Fruit fly (Drosophila melanogaster) whole organism, embryonic: Measurements from ENCODE around the gene erm.

Source experiments
- ATbp ChIP-seq: fragments of 200-800 bp; sonication (Bioruptor generic); optimal IDR thresholded peaks from 2 replicates; lab custom pipeline; 2017; ENCODE audit warnings: missing biosample characterization, mild to moderate bottlenecking, missing genetic modification characterization, missing genetic modification reagents
- Bdp1 ChIP-seq: fragments of 200-800 bp; sonication (Bioruptor generic); optimal IDR thresholded peaks from 3 replicates; lab custom pipeline; 2016; ENCODE audit warnings: missing biosample characterization, missing genetic modification characterization
- Bgb ChIP-seq: fragments of 200-800 bp; sonication (Bioruptor generic); IDR thresholded peaks from 2 replicates; pipeline ENCODE4 v1.3.6; 2022; ENCODE audit warnings: missing biosample characterization, missing genetic modification characterization; ENCODE audit not compliant: partially characterized antibody
- CG12391 ChIP-seq: fragments of 200-800 bp; sonication (Bioruptor generic); optimal IDR thresholded peaks from 3 replicates; lab custom pipeline; 2018; ENCODE audit warnings: missing biosample characterization, mild to moderate bottlenecking, missing genetic modification characterization, moderate library complexity
- CG13894 ChIP-seq: fragments of 200-800 bp; sonication (Bioruptor generic); optimal IDR thresholded peaks from 3 replicates; lab custom pipeline; 2018; ENCODE audit warnings: missing biosample characterization, mild to moderate bottlenecking, missing genetic modification characterization, moderate library complexity
- CG14965 ChIP-seq: fragments of 200-800 bp; sonication (Bioruptor generic); optimal IDR thresholded peaks from 2 replicates; lab custom pipeline; 2016; ENCODE audit warnings: missing biosample characterization, missing genetic modification characterization, borderline replicate concordance
- CG16813 ChIP-seq: fragments of 200-800 bp; sonication (Bioruptor generic); IDR thresholded peaks from 3 replicates; pipeline ENCODE4 v1.3.6; 2022; ENCODE audit warnings: missing biosample characterization, missing genetic modification characterization; ENCODE audit not compliant: partially characterized antibody
- CG18262 ChIP-seq: fragments of 200-800 bp; optimal IDR thresholded peaks from 3 replicates; lab custom pipeline; 2019; ENCODE audit warnings: missing biosample characterization, mild to moderate bottlenecking, missing genetic modification characterization, moderate library complexity
- CG34376 ChIP-seq: fragments of 200-800 bp; sonication (Bioruptor generic); optimal IDR thresholded peaks from 2 replicates; lab custom pipeline; 2018; ENCODE audit warnings: missing biosample characterization, mild to moderate bottlenecking, missing genetic modification characterization
- CG4360 ChIP-seq: fragments of 200-800 bp; sonication (Bioruptor generic); IDR thresholded peaks from 2 replicates; pipeline ENCODE4 v1.3.6; 2022; ENCODE audit warnings: missing biosample characterization, missing genetic modification characterization
- CG4820 ChIP-seq: fragments of 200-800 bp; sonication (Bioruptor generic); optimal IDR thresholded peaks from 3 replicates; lab custom pipeline; 2016; ENCODE audit warnings: missing biosample characterization, missing genetic modification characterization
- CG7928 ChIP-seq: fragments of 200-800 bp; sonication (Bioruptor generic); optimal IDR thresholded peaks from 2 replicates; lab custom pipeline; 2017; ENCODE audit warnings: missing biosample characterization, mild to moderate bottlenecking, missing genetic modification characterization
- CG8478 ChIP-seq: fragments of >200 bp; optimal IDR thresholded peaks from 2 replicates; lab custom pipeline; 2018
- CG9817 ChIP-seq: fragments of 200-800 bp; sonication (Bioruptor generic); optimal IDR thresholded peaks from 2 replicates; lab custom pipeline; 2018; ENCODE audit warnings: missing biosample characterization, mild to moderate bottlenecking, missing genetic modification characterization, moderate library complexity
- Chrac-16 ChIP-seq: fragments of 200-800 bp; sonication (Bioruptor generic); optimal IDR thresholded peaks from 3 replicates; lab custom pipeline; 2016; ENCODE audit warnings: missing biosample characterization, missing genetic modification characterization
- Doc3 ChIP-seq: fragments of 200-800 bp; sonication (Bioruptor generic); IDR thresholded peaks from 3 replicates; pipeline ENCODE4 v1.3.6; 2022; ENCODE audit warnings: missing biosample characterization, missing genetic modification characterization; ENCODE audit not compliant: partially characterized antibody
- Elba2 ChIP-seq: fragments of 200-800 bp; sonication (Bioruptor generic); optimal IDR thresholded peaks from 3 replicates; lab custom pipeline; 2016; ENCODE audit warnings: missing biosample characterization, missing genetic modification characterization
- Hr51 ChIP-seq, 2 experiments: fragments of 200-800 bp; sonication (Bioruptor generic); optimal IDR thresholded peaks; 2 replicates in 1 of 2; 3 replicates in 1 of 2; lab custom pipeline; 2016 to 2018; ENCODE audit warnings: missing biosample characterization in 2 of 2, missing genetic modification characterization in 2 of 2, mild to moderate bottlenecking in 1 of 2, moderate library complexity in 1 of 2
- Med ChIP-seq: fragments of 200-800 bp; sonication (Bioruptor generic); peaks from one replicate; lab custom pipeline; 2016; ENCODE audit warnings: missing biosample characterization, missing genetic modification characterization, mild to moderate bottlenecking, inconsistent platforms, moderate library complexity
- NK7.1 ChIP-seq: fragments of 200-800 bp; sonication (Bioruptor generic); optimal IDR thresholded peaks from 3 replicates; lab custom pipeline; 2016; ENCODE audit warnings: missing biosample characterization, missing genetic modification characterization
- ato ChIP-seq: fragments of 200-800 bp; sonication (Bioruptor generic); IDR thresholded peaks from 2 replicates; pipeline ENCODE4 v1.3.6; 2022; ENCODE audit warnings: missing biosample characterization, missing genetic modification characterization; ENCODE audit not compliant: partially characterized antibody
- btn ChIP-seq: fragments of 200-800 bp; sonication (Bioruptor generic); optimal IDR thresholded peaks from 2 replicates; lab custom pipeline; 2016; ENCODE audit warnings: missing biosample characterization, missing genetic modification characterization
- dmrt11E ChIP-seq: fragments of 200-800 bp; sonication (Bioruptor generic); optimal IDR thresholded peaks from 3 replicates; lab custom pipeline; 2018; ENCODE audit warnings: missing biosample characterization, mild to moderate bottlenecking, missing genetic modification characterization, moderate library complexity
- fd64A ChIP-seq: fragments of 200-800 bp; sonication (Bioruptor generic); optimal IDR thresholded peaks from 3 replicates; lab custom pipeline; 2018; ENCODE audit warnings: missing biosample characterization, mild to moderate bottlenecking, missing genetic modification characterization
- grau ChIP-seq: fragments of 200-800 bp; optimal IDR thresholded peaks from 3 replicates; lab custom pipeline; 2019; ENCODE audit warnings: missing biosample characterization, mild to moderate bottlenecking, missing genetic modification characterization, moderate library complexity
- hbn ChIP-seq: fragments of 200-800 bp; sonication (Bioruptor generic); IDR thresholded peaks from 2 replicates; pipeline ENCODE4 v1.3.6; 2022; ENCODE audit warnings: missing biosample characterization, missing genetic modification characterization; ENCODE audit not compliant: partially characterized antibody
- insv ChIP-seq, 2 experiments: fragments of 200-800 bp; sonication (Bioruptor generic); optimal IDR thresholded peaks; 3 replicates each; lab custom pipeline; 2016 to 2018; ENCODE audit warnings: missing biosample characterization in 2 of 2, missing genetic modification characterization in 2 of 2
- inv ChIP-seq: fragments of 200-800 bp; sonication (Bioruptor generic); IDR thresholded peaks from 2 replicates; pipeline ENCODE4 v1.3.6; 2022; ENCODE audit warnings: missing biosample characterization, missing genetic modification characterization; ENCODE audit not compliant: partially characterized antibody
- jing ChIP-seq: fragments of 200-800 bp; sonication (Bioruptor generic); optimal IDR thresholded peaks from 2 replicates; lab custom pipeline; 2018; ENCODE audit warnings: missing biosample characterization, mild to moderate bottlenecking, missing genetic modification characterization
- kay ChIP-seq: fragments of 200-800 bp; sonication (Bioruptor generic); optimal IDR thresholded peaks from 2 replicates; lab custom pipeline; 2016; ENCODE audit warnings: missing biosample characterization, missing genetic modification characterization
- lola ChIP-seq, 3 experiments: fragments of >200 bp in 2 of 3; fragments of 200-800 bp in 1 of 3; sonication (Bioruptor generic) in 1 of 3; optimal IDR thresholded peaks; 2 replicates each; lab custom pipeline; 2017 to 2019; ENCODE audit warnings: missing biosample characterization in 3 of 3, missing genetic modification characterization in 3 of 3, mild to moderate bottlenecking in 1 of 3, moderate library complexity in 1 of 3
- mld ChIP-seq: fragments of 200-800 bp; sonication (Bioruptor generic); IDR thresholded peaks from 3 replicates; pipeline ENCODE4 v1.3.6; 2022; ENCODE audit warnings: missing biosample characterization, missing genetic modification characterization; ENCODE audit not compliant: partially characterized antibody
- nau ChIP-seq: fragments of 200-800 bp; sonication (Bioruptor generic); optimal IDR thresholded peaks from 3 replicates; lab custom pipeline; 2017; ENCODE audit warnings: missing biosample characterization, mild to moderate bottlenecking, missing genetic modification characterization, missing genetic modification reagents
- onecut ChIP-seq: fragments of 200-800 bp; sonication (Bioruptor generic); IDR thresholded peaks from 2 replicates; pipeline ENCODE4 v1.3.6; 2022; ENCODE audit warnings: missing biosample characterization, missing genetic modification characterization
- psq ChIP-seq: fragments of 200-800 bp; sonication (Bioruptor generic); optimal IDR thresholded peaks from 2 replicates; lab custom pipeline; 2017; ENCODE audit warnings: missing biosample characterization, missing genetic modification characterization
- sisA ChIP-seq: fragments of 200-800 bp; sonication (Bioruptor generic); IDR thresholded peaks from 2 replicates; pipeline ENCODE4 v1.3.6; 2022; ENCODE audit warnings: missing biosample characterization, missing genetic modification characterization
- slou ChIP-seq: fragments of 200-800 bp; sonication (Bioruptor generic); optimal IDR thresholded peaks from 3 replicates; lab custom pipeline; 2016; ENCODE audit warnings: missing biosample characterization, missing genetic modification characterization
- sug ChIP-seq: fragments of 200-800 bp; optimal IDR thresholded peaks from 2 replicates; lab custom pipeline; 2019; ENCODE audit warnings: missing biosample characterization, mild to moderate bottlenecking, missing genetic modification characterization, moderate library complexity
- tgo ChIP-seq: fragments of 200-800 bp; sonication (Bioruptor generic); IDR thresholded peaks from 3 replicates; pipeline ENCODE4 v1.3.6; 2022; ENCODE audit warnings: missing biosample characterization, missing genetic modification characterization
- tio ChIP-seq: fragments of 200-800 bp; sonication (Bioruptor generic); optimal IDR thresholded peaks from 2 replicates; lab custom pipeline; 2017; ENCODE audit warnings: missing biosample characterization, missing genetic modification characterization, inconsistent platforms
- tup ChIP-seq: fragments of 200-800 bp; sonication (Bioruptor generic); optimal IDR thresholded peaks from 2 replicates; lab custom pipeline; 2016; ENCODE audit warnings: missing biosample characterization, mild to moderate bottlenecking, missing genetic modification characterization, moderate library complexity

Gene erm

DNA sequence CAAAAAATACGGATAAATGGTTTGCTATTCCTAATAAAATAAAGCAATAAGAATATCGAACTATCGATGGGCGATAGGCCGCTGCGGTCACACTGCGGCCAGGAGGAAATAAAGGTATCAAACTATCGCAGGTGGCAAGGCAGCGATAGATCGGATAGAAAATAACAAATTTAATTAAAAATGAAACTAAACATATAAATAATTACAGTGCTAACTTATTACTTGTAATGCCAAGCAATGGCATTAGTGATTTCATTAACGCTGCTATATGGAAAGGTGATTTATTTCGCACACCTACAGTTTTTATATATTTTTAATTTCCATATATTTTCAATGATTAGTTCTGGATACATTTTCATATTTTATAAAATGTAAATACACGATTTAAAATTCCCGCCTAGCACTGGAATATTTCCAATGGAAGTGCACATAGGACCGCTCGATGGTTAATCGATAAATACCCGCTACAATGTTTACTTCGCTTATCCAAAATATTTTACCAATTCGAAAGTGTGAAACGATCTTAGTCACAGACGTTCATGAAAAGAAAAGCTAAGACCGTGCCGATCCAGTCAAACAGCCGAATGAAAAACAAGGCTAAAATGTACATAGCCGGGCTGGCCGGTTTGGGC lies 10.7 kb upstream of the erm start, which contains the start of the genes CG15356 and CG15362 (continued):
- TF ChIP-seq CG14965 (GFP tag; lab: Kevin White, UChicago) (no peak), onecut (GFP tag; lab: Robert Waterston, UW) (no peak), Elba2 (GFP tag; lab: Kevin White, UChicago) (peak; percentile 96), inv (GFP tag; lab: Robert Waterston, UW) (peak; percentile 99), dmrt11E (peak; percentile 24), ato (peak; percentile 99), hbn (peak; percentile 98), ATbp (no peak), slou (no peak), CG9817 (tag; lab: Kevin White, UChicago) (peak; percentile 26), fd64A (GFP tag; lab: Kevin White, UChicago) (no peak), CG4360 (no peak), Bdp1 (GFP tag; lab: Kevin White, UChicago) (peak; percentile 2), Chrac-16 (GFP tag; lab: Kevin White, UChicago) (no peak), tgo (no peak), Med (peak; percentile 85), insv (GFP tag; optimal IDR thresholded peaks at IDR 0.05; lab: Kevin White, UChicago) (peak in 1 of 2 experiments; percentile 71), grau (tag; lab: Kevin White, UChicago) (peak; percentile 49), Bgb (GFP tag; lab: Robert Waterston, UW) (peak; percentile 99), NK7.1 (no peak), CG12391 (peak; percentile 61), CG13894 (tag; lab: Kevin White, UChicago) (no peak), nau (GFP tag; lab: Kevin White, UChicago) (no peak), Hr51 (GFP tag; optimal IDR thresholded peaks at IDR 0.05; lab: Kevin White, UChicago) (peak in 1 of 2 experiments; percentile 34), CG4820 (GFP tag; lab: Kevin White, UChicago) (no peak), sisA (GFP tag; lab: Robert Waterston, UW) (no peak; the same call in 1 of the 2 replicates), mld (GFP tag; lab: Robert Waterston, UW) (peak; percentile 98), CG7928 (GFP tag; lab: Kevin White, UChicago) (no peak), CG34376 (GFP tag; lab: Kevin White, UChicago) (peak; percentile 22), btn (GFP tag; lab: Kevin White, UChicago) (no peak), tio (GFP tag; lab: Kevin White, UChicago) (no peak), tup (no peak), sug (tag; lab: Kevin White, UChicago) (peak; percentile 45), Doc3 (GFP tag; lab: Robert Waterston, UW) (peak; percentile 95), CG18262 (tag; lab: Kevin White, UChicago) (peak; percentile 34), jing (GFP tag; lab: Kevin White, UChicago) (no peak), CG16813 (GFP tag; lab: Robert Waterston, UW) (peak; percentile 100), CG8478 (lab: Kevin White, UChicago) (no peak), psq (no peak), lola (GFP tag; optimal IDR thresholded peaks at IDR 0.05; lab: Kevin White, UChicago) (peak in 1 of 3 experiments; percentile 16), kay (GFP tag; lab: Kevin White, UChicago) (no peak)
